Worm (Caenorhabditis elegans): Measurements from ENCODE around the gene ZK1010.10.

ZK1010.10 gene

ce11 chrIII:12998252-12998651 lies 3.9 kb upstream of the ZK1010.10 start:
- TF ChIP-seq unc-62 (GFP tag; optimal IDR thresholded peaks at IDR 0.05), result no peak

ce11 chrIII:13000457-13000856 lies 1.7 kb upstream of the ZK1010.10 start, which contains the start of gene ZK1010.8:
Gene ZK1010.8, minus strand, starts transcription at chrIII:13000670.
- no peak for TF ChIP-seq unc-62 (GFP tag; optimal IDR thresholded peaks at IDR 0.05)

- no peak for TF ChIP-seq unc-62 (GFP tag; optimal IDR thresholded peaks at IDR 0.05)
Observed at ce11 chrIII:13004316-13004715, 2.1 kb downstream of the ZK1010.10 start.

ce11 chrIII:13005161-13005560 lies 3.0 kb downstream of the ZK1010.10 start, which contains the start of gene snf-7:
Gene snf-7, plus strand, starts transcription at chrIII:13005461.
- TF ChIP-seq unc-62 (GFP tag; optimal IDR thresholded peaks at IDR 0.05), result no peak

- no peak for TF ChIP-seq unc-62 (GFP tag; optimal IDR thresholded peaks at IDR 0.05)
Observed at ce11 chrIII:13011927-13012326, 9.7 kb downstream of the ZK1010.10 start.

ce11 chrIII:13013912-13014311 lies 11.7 kb downstream of the ZK1010.10 start:
- TF ChIP-seq unc-62 (GFP tag; optimal IDR thresholded peaks at IDR 0.05), result no peak

ce11 chrIII:13015754-13016317 lies 13.7 kb downstream of the ZK1010.10 start:
- no peak for TF ChIP-seq unc-62 (GFP tag; optimal IDR thresholded peaks at IDR 0.05)

- no peak for TF ChIP-seq unc-62 (GFP tag; optimal IDR thresholded peaks at IDR 0.05)
Observed at ce11 chrIII:13018619-13019018, 16.4 kb downstream of the ZK1010.10 start, which contains the start of gene col-98. Gene col-98, plus strand, starts transcription at chrIII:13019008.

- TF ChIP-seq unc-62 (GFP tag; optimal IDR thresholded peaks at IDR 0.05), result no peak
Observed at ce11 chrIII:13019547-13020098, 17.4 kb downstream of the ZK1010.10 start.

- TF ChIP-seq unc-62 (GFP tag; optimal IDR thresholded peaks at IDR 0.05), result no peak
Observed at ce11 chrIII:13020741-13021140, 18.6 kb downstream of the ZK1010.10 start, which contains the start of gene cyp-13A11. Gene cyp-13A11, plus strand, starts transcription at chrIII:13021006.

- TF ChIP-seq unc-62 (GFP tag; optimal IDR thresholded peaks at IDR 0.05), result no peak
Observed at ce11 chrIII:13024281-13024680, 22.1 kb downstream of the ZK1010.10 start, which contains the start of gene cyp-13A12. Gene cyp-13A12, plus strand, starts transcription at chrIII:13024547.

- TF ChIP-seq unc-62 (GFP tag; optimal IDR thresholded peaks at IDR 0.05), result no peak
Observed at ce11 chrIII:13027949-13028348, 25.8 kb downstream of the ZK1010.10 start.

- TF ChIP-seq unc-62 (GFP tag; optimal IDR thresholded peaks at IDR 0.05), result no peak
Observed at ce11 chrIII:13029608-13030007, 27.4 kb downstream of the ZK1010.10 start, which contains the start of gene F14F7.4. Gene F14F7.4, minus strand, starts transcription at chrIII:13029708.

- TF ChIP-seq unc-62 (GFP tag; optimal IDR thresholded peaks at IDR 0.05), result no peak
Observed at ce11 chrIII:13030551-13030950, 28.4 kb downstream of the ZK1010.10 start, which contains the start of gene F14F7.7. Gene F14F7.7, plus strand, starts transcription at chrIII:13030904.

ce11 chrIII:13031701-13032100 lies 29.5 kb downstream of the ZK1010.10 start, which contains the start of gene F14F7.5:
Gene F14F7.5, plus strand, starts transcription at chrIII:13032001.
- TF ChIP-seq unc-62 (GFP tag; optimal IDR thresholded peaks at IDR 0.05), result no peak

- TF ChIP-seq unc-62 (GFP tag; optimal IDR thresholded peaks at IDR 0.05), result no peak
Observed at ce11 chrIII:13032429-13033018, 30.3 kb downstream of the ZK1010.10 start.

ce11 chrIII:13039739-13040138 lies 37.6 kb downstream of the ZK1010.10 start, which contains the start of gene F54F12.2:
Gene F54F12.2, plus strand, starts transcription at chrIII:13040039.
- TF ChIP-seq unc-62 (GFP tag; optimal IDR thresholded peaks at IDR 0.05), result no peak

Data from whole organism, dauer.